Fruit fly (Drosophila melanogaster) whole organism, wandering third instar larva: ENCODE measurements around the gene IntS4.

Source experiments
- HLH106 ChIP-seq: fragments of 200-800 bp; optimal IDR thresholded peaks from 3 replicates; lab custom pipeline; 2019; ENCODE audit warnings: missing biosample characterization, mild to moderate bottlenecking, missing genetic modification characterization, moderate library complexity
- Hnf4 ChIP-seq: fragments of 200-800 bp; sonication (Bioruptor generic); optimal IDR thresholded peaks from 2 replicates; lab custom pipeline; 2016; ENCODE audit warnings: missing biosample characterization, mild to moderate bottlenecking, missing genetic modification characterization
- Hr78 ChIP-seq: fragments of >200 bp; optimal IDR thresholded peaks from 2 replicates; lab custom pipeline; 2017; ENCODE audit warnings: missing biosample characterization, missing genetic modification characterization
- OdsH ChIP-seq: fragments of 200-800 bp; sonication (Bioruptor generic); optimal IDR thresholded peaks from 2 replicates; lab custom pipeline; 2016; ENCODE audit warnings: missing biosample characterization, mild to moderate bottlenecking, missing genetic modification characterization
- br ChIP-seq: fragments of 200-800 bp; sonication (Bioruptor generic); optimal IDR thresholded peaks from 2 replicates; lab custom pipeline; 2016; ENCODE audit warnings: missing biosample characterization, missing genetic modification characterization
- h ChIP-seq: fragments of 200-800 bp; sonication (Bioruptor generic); optimal IDR thresholded peaks from 3 replicates; lab custom pipeline; 2016; ENCODE audit warnings: missing biosample characterization, mild to moderate bottlenecking, missing genetic modification characterization
- jim ChIP-seq: fragments of 175-275, 200-325 bp; sonication (Bioruptor generic); optimal IDR thresholded peaks from 2 replicates; lab custom pipeline; 2016; ENCODE audit warnings: missing biosample characterization, mild to moderate bottlenecking, missing genetic modification characterization
- psq ChIP-seq: fragments of 200-800 bp; sonication (Bioruptor generic); optimal IDR thresholded peaks from 3 replicates; lab custom pipeline; 2017; ENCODE audit warnings: missing biosample characterization, mild to moderate bottlenecking, missing genetic modification characterization, moderate library complexity
- rgr ChIP-seq: fragments of 200-800 bp; sonication (Bioruptor generic); optimal IDR thresholded peaks from 3 replicates; lab custom pipeline; 2016; ENCODE audit warnings: missing biosample characterization, mild to moderate bottlenecking, missing genetic modification characterization
- sv ChIP-seq: fragments of 200-800 bp; sonication (Bioruptor generic); optimal IDR thresholded peaks from 3 replicates; lab custom pipeline; 2016; ENCODE audit warnings: missing biosample characterization, missing genetic modification characterization
- usp ChIP-seq: fragments of >200 bp; optimal IDR thresholded peaks from 2 replicates; lab custom pipeline; 2017; ENCODE audit warnings: missing biosample characterization, missing genetic modification characterization

DNA sequence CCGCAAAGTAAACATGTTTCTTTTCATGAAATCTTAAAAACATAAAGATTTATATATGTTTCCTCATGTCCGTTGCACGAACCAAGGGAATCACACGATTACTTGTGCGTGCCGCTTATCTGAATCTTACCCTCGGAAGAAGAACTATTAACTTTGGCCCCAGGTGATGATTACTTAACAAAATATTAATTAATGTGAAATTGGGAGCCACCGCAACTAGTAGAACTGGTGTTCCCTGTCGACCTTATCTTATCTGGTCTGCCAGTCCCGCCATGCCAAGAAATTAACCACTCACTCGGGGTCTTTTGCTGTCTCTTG, 34.5 kb upstream of the IntS4 start:
- TF ChIP-seq Hnf4 (GFP tag; lab: Kevin White, UChicago) (no peak), h (GFP tag; lab: Kevin White, UChicago) (no peak), psq (no peak), usp (GFP tag; lab: Kevin White, UChicago) (no peak), OdsH (GFP tag; lab: Kevin White, UChicago) (no peak), sv (no peak), br (no peak), jim (no peak), Hr78 (no peak), rgr (GFP tag; lab: Kevin White, UChicago) (no peak), HLH106 (tag; lab: Kevin White, UChicago) (no peak)
